Worm (Caenorhabditis elegans): ENCODE data around the gene cyn-1.

cyn-1 gene

DNA sequence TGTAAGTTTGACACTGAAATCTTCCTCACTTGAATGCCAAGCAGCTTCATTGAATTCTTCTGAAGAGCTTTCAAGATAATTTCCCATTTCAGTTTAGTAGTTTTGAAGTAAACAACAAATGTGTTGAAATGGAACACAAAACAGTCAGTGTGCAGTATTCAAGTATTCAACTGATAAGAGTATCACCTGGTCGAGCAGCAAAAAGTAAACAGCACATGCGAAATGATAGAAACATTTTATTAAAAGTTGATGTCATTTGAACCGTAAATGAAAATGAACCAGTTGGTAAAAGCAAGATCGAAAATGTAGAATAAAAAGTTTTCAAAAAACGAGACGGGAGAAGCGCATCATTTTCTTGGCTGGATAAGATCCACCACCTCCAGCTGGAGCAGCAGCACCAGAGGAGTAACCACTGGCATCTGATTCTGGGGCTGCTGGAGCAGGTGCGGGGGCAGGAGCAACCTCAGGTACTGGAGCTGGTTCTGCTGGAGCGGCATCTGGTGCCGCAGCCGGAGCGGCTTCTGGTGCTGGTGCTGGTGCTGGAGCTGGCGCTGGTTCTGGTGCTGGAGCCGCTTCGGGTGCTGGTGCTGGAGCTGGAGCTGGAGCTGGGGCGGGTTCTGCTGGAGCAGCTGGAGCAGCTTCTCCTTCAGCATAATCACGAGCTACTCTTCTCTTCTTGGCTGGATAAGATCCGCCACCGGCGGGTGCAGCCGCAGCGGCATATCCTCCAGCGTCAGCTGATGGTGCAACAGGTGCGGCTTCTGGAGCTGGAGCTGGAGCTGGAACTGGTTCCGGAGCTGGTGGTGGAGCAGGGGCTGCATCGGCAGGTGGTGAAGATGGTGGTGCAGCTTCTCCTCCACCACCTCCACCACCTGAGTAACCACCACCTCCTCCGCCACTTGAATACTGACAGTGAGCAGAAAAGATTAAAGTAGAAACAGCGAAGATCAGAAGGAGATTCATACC lies 31.1 kb upstream of the cyn-1 start, which contains the start of the genes F47B8.4 and F47B8.18 (continued):
- TF ChIP-seq nhr-179 (tag; optimal IDR thresholded peaks at IDR 0.05), result no peak
- no peak for TF ChIP-seq ekl-4 (GFP tag; IDR thresholded peaks at IDR 0.05)
- TF ChIP-seq ceh-40 (GFP tag; IDR thresholded peaks at IDR 0.05), result no peak
- TF ChIP-seq nhr-80 (tag; optimal IDR thresholded peaks at IDR 0.05), result peak; percentile 56
- no peak for TF ChIP-seq T07F8.4 (tag; optimal IDR thresholded peaks at IDR 0.05)
- TF ChIP-seq ceh-91 (GFP tag; IDR thresholded peaks at IDR 0.05), result no peak
- no peak for TF ChIP-seq nfya-2 (GFP tag; IDR thresholded peaks at IDR 0.05)
- TF ChIP-seq snpc-3.4 (tag; optimal IDR thresholded peaks at IDR 0.05), result no peak
- TF ChIP-seq Y79H2A.3 (GFP tag; conservative IDR thresholded peaks at IDR 0.05), result no peak

DNA sequence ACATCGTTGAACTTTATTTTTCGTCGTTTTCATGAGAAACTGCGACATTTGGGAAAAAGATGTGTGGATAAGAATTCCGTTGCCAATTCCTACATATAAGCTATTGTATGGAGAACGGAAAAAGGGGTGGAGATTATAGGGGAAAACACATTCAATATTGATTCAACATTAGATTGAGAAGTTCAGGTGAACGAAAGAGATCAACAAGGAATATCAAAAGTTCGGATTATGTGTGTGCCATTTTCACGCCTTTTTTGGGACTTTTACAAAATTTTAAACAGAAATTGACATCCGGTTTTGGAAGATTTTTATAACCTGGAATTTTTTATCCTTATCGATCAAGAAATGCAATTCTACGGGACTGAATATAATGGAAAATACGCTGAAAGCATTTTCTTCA lies 28.1 kb upstream of the cyn-1 start, which contains the start of gene F47B8.5:
F47B8.5 (minus strand) TSS at position 101 of the 400 bp plus-strand sequence.
- TF ChIP-seq hsf-1 (GFP tag; IDR thresholded peaks at IDR 0.05) (no peak), dpl-1 (GFP tag; optimal IDR thresholded peaks at IDR 0.05) (no peak), K12H6.12 (tag; optimal IDR thresholded peaks at IDR 0.05) (no peak), zim-3 (tag; optimal IDR thresholded peaks at IDR 0.05) (no peak), unc-130 (GFP tag; optimal IDR thresholded peaks at IDR 0.05) (no peak), B0019.2 (GFP tag; conservative IDR thresholded peaks at IDR 0.05) (no peak), Y56A3A.18 (GFP tag; IDR thresholded peaks at IDR 0.05) (no peak), nhr-80 (tag; optimal IDR thresholded peaks at IDR 0.05) (no peak), F22D6.2 (tag; optimal IDR thresholded peaks at IDR 0.05) (no peak), attf-5 (GFP tag; optimal IDR thresholded peaks at IDR 0.05) (no peak), nfyb-1 (GFP tag; IDR thresholded peaks at IDR 0.05) (no peak), tlf-1 (GFP tag; optimal IDR thresholded peaks at IDR 0.05) (no peak), ceh-58 (GFP tag; IDR thresholded peaks at IDR 0.05) (no peak), repo-1 (tag; optimal IDR thresholded peaks at IDR 0.05) (no peak), madf-10 (tag; optimal IDR thresholded peaks at IDR 0.05) (no peak), rec-8 (tag; optimal IDR thresholded peaks at IDR 0.05) (no peak), F49E8.2 (tag; optimal IDR thresholded peaks at IDR 0.05; ENCODE audit: insufficient read depth) (no peak), nhr-179 (tag; optimal IDR thresholded peaks at IDR 0.05) (no peak), F57C9.4 (tag; optimal IDR thresholded peaks at IDR 0.05) (no peak), rcor-1 (GFP tag; IDR thresholded peaks at IDR 0.05) (no peak)

DNA sequence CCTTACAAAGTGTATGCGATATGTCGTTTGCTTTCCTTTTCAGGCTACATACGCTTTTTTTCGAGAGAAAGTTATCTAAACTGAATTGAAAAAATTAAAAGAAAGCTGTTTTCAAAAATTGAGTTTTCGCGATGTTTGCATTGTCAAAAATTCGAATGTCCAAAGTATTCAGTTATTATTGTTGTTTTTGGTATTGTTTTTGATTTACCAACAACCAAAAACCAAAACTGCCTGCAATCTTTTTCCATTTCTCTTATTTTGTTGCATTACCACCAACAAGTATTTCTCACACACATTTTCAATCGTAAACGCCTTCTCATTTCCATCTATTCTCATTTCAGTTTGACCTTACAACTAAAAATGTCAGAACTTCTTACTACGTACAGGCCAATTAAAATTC lies 27.1 kb upstream of the cyn-1 start, which contains the start of gene pepm-1:
pepm-1 (plus strand) TSS at position 301 of the 400 bp plus-strand sequence.
- TF ChIP-seq C06A6.2 (GFP tag; conservative IDR thresholded peaks at IDR 0.05) (no peak), hlh-26 (GFP tag; conservative IDR thresholded peaks at IDR 0.05) (no peak), tbp1 (GFP tag; optimal IDR thresholded peaks at IDR 0.05) (no peak), Y95B8A.8 (GFP tag; IDR thresholded peaks at IDR 0.05) (no peak), B0035.1 (tag; optimal IDR thresholded peaks at IDR 0.05) (no peak), bed-2 (GFP tag; IDR thresholded peaks at IDR 0.05) (no peak), K11D2.4 (GFP tag; IDR thresholded peaks at IDR 0.05) (no peak), ama-1 (optimal IDR thresholded peaks at IDR 0.05) (no peak), ama-1 (GFP tag; optimal IDR thresholded peaks at IDR 0.05) (no peak), dpl-1 (GFP tag; optimal IDR thresholded peaks at IDR 0.05) (no peak), egrh-3 (GFP tag; IDR thresholded peaks at IDR 0.05) (no peak), ztf-3 (GFP tag; optimal IDR thresholded peaks at IDR 0.05) (no peak), ets-4 (GFP tag; optimal IDR thresholded peaks at IDR 0.05) (no peak), efl-1 (GFP tag; optimal IDR thresholded peaks at IDR 0.05) (no peak), pbrm-1 (GFP tag; IDR thresholded peaks at IDR 0.05) (no peak), rpc-1 (optimal IDR thresholded peaks at IDR 0.05) (no peak), rpc-1 (tag; optimal IDR thresholded peaks at IDR 0.05) (no peak), hmg-20 (GFP tag; IDR thresholded peaks at IDR 0.05) (no peak), somi-1 (GFP tag; optimal IDR thresholded peaks at IDR 0.05) (no peak), Y79H2A.3 (GFP tag; conservative IDR thresholded peaks at IDR 0.05) (no peak), lin-54 (GFP tag; optimal IDR thresholded peaks at IDR 0.05) (no peak)

Measured in whole organism, young adult.